Worm (Caenorhabditis elegans) whole organism, L1 larva: ENCODE results near the gene ivns-1.
"Not testable (repeated sequence)": the region's sequence is repeated elsewhere in the genome, so short reads cannot be mapped to it uniquely, and the experiment has no call there.

ENCODE experiments used
- C04F5.9 ChIP-seq: sonication (generic microtip); optimal IDR thresholded peaks from 2 replicates; lab custom pipeline; 2016; ENCODE audit warnings: missing genetic modification characterization, missing compliant biosample characterization
- Y116A8C.19 ChIP-seq: sonication (generic microtip); optimal IDR thresholded peaks from 2 replicates; lab custom pipeline; 2016; ENCODE audit warnings: missing compliant biosample characterization, missing genetic modification characterization, borderline replicate concordance
- aha-1 ChIP-seq: fragments of 150-350 bp; optimal IDR thresholded peaks from 2 replicates; lab custom pipeline; 2014; ENCODE audit warnings: missing biosample characterization, missing genetic modification characterization
- alr-1 ChIP-seq: fragments of 200-800 bp; sonication (Bioruptor generic); optimal IDR thresholded peaks from 2 replicates; lab custom pipeline; 2018; ENCODE audit warnings: borderline replicate concordance, mild to moderate bottlenecking, missing genetic modification characterization, missing compliant biosample characterization
- aly-2 ChIP-seq: fragments of 150-350 bp; optimal IDR thresholded peaks from 2 replicates; lab custom pipeline; 2014; ENCODE audit warnings: missing biosample characterization, missing genetic modification characterization
- ama-1 ChIP-seq: fragments of 150-350 bp; optimal IDR thresholded peaks from 2 replicates; lab custom pipeline; 2014
- blmp-1 ChIP-seq: fragments of 150-350 bp; optimal IDR thresholded peaks from 2 replicates; lab custom pipeline; 2014; ENCODE audit warnings: missing biosample characterization, missing genetic modification characterization
- ceh-63 ChIP-seq: fragments of 200-800 bp; sonication (Bioruptor generic); optimal IDR thresholded peaks from 2 replicates; lab custom pipeline; 2018; ENCODE audit warnings: mild to moderate bottlenecking, missing genetic modification characterization, missing compliant biosample characterization
- ceh-8 ChIP-seq: fragments of 200-800 bp; sonication (Bioruptor generic); optimal IDR thresholded peaks from 2 replicates; lab custom pipeline; 2018; ENCODE audit warnings: mild to moderate bottlenecking, missing genetic modification characterization, moderate library complexity, missing compliant biosample characterization
- ceh-82 ChIP-seq, 3 experiments: fragments of 150-350 bp in 1 of 3; sonication (generic microtip) in 2 of 3; optimal IDR thresholded peaks; 2 replicates each; lab custom pipeline; 2014 to 2017; ENCODE audit warnings: missing biosample characterization in 3 of 3, missing genetic modification characterization in 3 of 3
- ces-1 ChIP-seq: fragments of 150-350 bp; optimal IDR thresholded peaks from 2 replicates; lab custom pipeline; 2014; ENCODE audit warnings: missing biosample characterization, missing genetic modification reagents, missing genetic modification characterization
- dsc-1 ChIP-seq: sonication (generic microtip); optimal IDR thresholded peaks from 2 replicates; lab custom pipeline; 2016; ENCODE audit warnings: mild to moderate bottlenecking, missing genetic modification characterization, missing compliant biosample characterization
- efl-1 ChIP-seq, 4 experiments: fragments of 150-350 bp; optimal IDR thresholded peaks in 3 of 4; peaks in 1 of 4; 1 replicate in 1 of 4; 2 replicates in 3 of 4; lab custom pipeline; 2014; ENCODE audit warnings: missing biosample characterization in 2 of 4, missing genetic modification characterization in 2 of 4, missing genetic modification reagents in 2 of 4
- egl-13 ChIP-seq: sonication (generic microtip); optimal IDR thresholded peaks from 2 replicates; lab custom pipeline; 2016; ENCODE audit warnings: missing genotype, missing genetic modification reagents, missing genetic modification characterization, missing compliant biosample characterization
- fkh-10 ChIP-seq: sonication (generic microtip); optimal IDR thresholded peaks from 2 replicates; lab custom pipeline; 2017; ENCODE audit warnings: missing biosample characterization, missing genetic modification reagents, missing genetic modification characterization
- fos-1 ChIP-seq: fragments of 150-350 bp; optimal IDR thresholded peaks from 2 replicates; lab custom pipeline; 2014; ENCODE audit warnings: missing biosample characterization, missing genetic modification characterization
- grh-1 ChIP-seq: fragments of 200-800 bp; sonication (Bioruptor generic); IDR thresholded peaks from 2 replicates; pipeline ENCODE4 v1.3.6; 2022; ENCODE audit warnings: missing genetic modification reagents, missing genetic modification characterization, missing compliant biosample characterization
- hlh-17 ChIP-seq: fragments of 200-800 bp; sonication (Bioruptor generic); optimal IDR thresholded peaks from 2 replicates; lab custom pipeline; 2018; ENCODE audit warnings: missing genetic modification characterization, mild to moderate bottlenecking, missing compliant biosample characterization, moderate library complexity, borderline replicate concordance
- hlh-4 ChIP-seq: sonication (generic microtip); optimal IDR thresholded peaks from 2 replicates; lab custom pipeline; 2016; ENCODE audit warnings: mild to moderate bottlenecking, missing genetic modification characterization, missing compliant biosample characterization
- irx-1 ChIP-seq: sonication (generic microtip); optimal IDR thresholded peaks from 2 replicates; lab custom pipeline; 2016; ENCODE audit warnings: missing genetic modification characterization, missing compliant biosample characterization
- isw-1 ChIP-seq: fragments of 200-800 bp; sonication (Bioruptor generic); IDR thresholded peaks from 2 replicates; pipeline ENCODE4 v1.3.6; 2022; ENCODE audit warnings: missing genetic modification characterization, missing compliant biosample characterization
- lin-14 ChIP-seq: fragments of 200-800 bp; sonication (Bioruptor generic); optimal IDR thresholded peaks from 2 replicates; lab custom pipeline; 2018; ENCODE audit warnings: mild to moderate bottlenecking, missing genetic modification characterization, moderate library complexity, missing compliant biosample characterization
- lin-15B ChIP-seq: fragments of 150-350 bp; sonication (generic microtip); optimal IDR thresholded peaks from 3 replicates; lab custom pipeline; 2014; ENCODE audit warnings: missing biosample characterization, missing genetic modification characterization
- lir-3 ChIP-seq: sonication (generic microtip); optimal IDR thresholded peaks from 2 replicates; lab custom pipeline; 2016; ENCODE audit warnings: mild to moderate bottlenecking, missing genetic modification characterization, moderate library complexity, missing compliant biosample characterization; ENCODE audit not compliant: poor library complexity
- lsy-2 ChIP-seq, 2 experiments: fragments of 150-350 bp; optimal IDR thresholded peaks; 2 replicates each; lab custom pipeline; 2014; ENCODE audit warnings: missing biosample characterization in 2 of 2, missing genetic modification characterization in 2 of 2
- mdl-1 ChIP-seq, 2 experiments: fragments of 150-350 bp; optimal IDR thresholded peaks; 2 replicates each; lab custom pipeline; 2014 to 2017; ENCODE audit warnings: missing biosample characterization in 2 of 2, missing genetic modification characterization in 2 of 2, inconsistent platforms in 1 of 2
- mef-2 ChIP-seq: fragments of 150-350 bp; optimal IDR thresholded peaks from 2 replicates; lab custom pipeline; 2014; ENCODE audit warnings: missing biosample characterization, missing genetic modification characterization
- nhr-77 ChIP-seq: fragments of 150-350 bp; optimal IDR thresholded peaks from 2 replicates; lab custom pipeline; 2014; ENCODE audit warnings: missing biosample characterization, missing genetic modification characterization
- nhr-85 ChIP-seq: sonication (generic microtip); peaks from one replicate; lab custom pipeline; 2016; ENCODE audit warnings: missing genetic modification characterization, inconsistent platforms, missing compliant biosample characterization
- pag-3 ChIP-seq: sonication (generic microtip); optimal IDR thresholded peaks from 2 replicates; lab custom pipeline; 2017; ENCODE audit warnings: missing genetic modification characterization, mild to moderate bottlenecking, missing compliant biosample characterization, antibody characterized with exemption, borderline replicate concordance; ENCODE audit not compliant: insufficient read depth
- rnt-1 ChIP-seq: sonication (generic microtip); optimal IDR thresholded peaks from 2 replicates; lab custom pipeline; 2016; ENCODE audit warnings: mild to moderate bottlenecking, missing genetic modification characterization, moderate library complexity, missing compliant biosample characterization
- skn-1 ChIP-seq: fragments of 150-350 bp; optimal IDR thresholded peaks from 2 replicates; lab custom pipeline; 2014; ENCODE audit warnings: missing biosample characterization, missing genetic modification characterization
- swsn-7 ChIP-seq: sonication (generic microtip); optimal IDR thresholded peaks from 2 replicates; lab custom pipeline; 2016; ENCODE audit warnings: missing genetic modification characterization, missing compliant biosample characterization
- tbx-2 ChIP-seq: sonication (generic microtip); optimal IDR thresholded peaks from 2 replicates; lab custom pipeline; 2016; ENCODE audit warnings: missing genetic modification characterization, missing compliant biosample characterization
- unc-86 ChIP-seq: sonication (generic microtip); optimal IDR thresholded peaks from 2 replicates; lab custom pipeline; 2016; ENCODE audit warnings: missing genetic modification characterization, missing compliant biosample characterization
- ztf-4 ChIP-seq: fragments of 150-350 bp; optimal IDR thresholded peaks from 2 replicates; lab custom pipeline; 2014; ENCODE audit warnings: missing biosample characterization, missing genetic modification characterization

The ivns-1 gene

ce11 chrX:12613451-12613850 is 20.7 kb downstream of the ivns-1 start, which contains the start of gene R09A8.1:
R09A8.1 (plus strand) TSS chrX:12613751.
- TF ChIP-seq fos-1, irx-1, alr-1 (tag; lab: Kevin White, UChicago): not testable (repeated sequence)

- no peak for TF ChIP-seq mdl-1 (tag; optimal IDR thresholded peaks at IDR 0.05; lab: Kevin White, UChicago)
- no peak for TF ChIP-seq fos-1 (tag; lab: Kevin White, UChicago)
- TF ChIP-seq mef-2, result no peak
- no peak for TF ChIP-seq lin-14 (GFP tag; lab: Kevin White, UChicago)
- no peak for TF ChIP-seq aha-1
- no peak for TF ChIP-seq ceh-8 (GFP tag; lab: Kevin White, UChicago)
- TF ChIP-seq egl-13 (tag; lab: Kevin White, UChicago), result no peak
- TF ChIP-seq swsn-7 (tag; lab: Kevin White, UChicago), result no peak
- TF ChIP-seq Y116A8C.19 (tag; lab: Kevin White, UChicago), result no peak
- TF ChIP-seq fkh-10 (GFP tag; lab: Kevin White, UChicago), result no peak
- TF ChIP-seq tbx-2 (tag; lab: Kevin White, UChicago), result no peak
- TF ChIP-seq hlh-17, result no peak
- TF ChIP-seq lir-3, result no peak
- no peak for TF ChIP-seq lsy-2 (tag; optimal IDR thresholded peaks at IDR 0.05; lab: Kevin White, UChicago)
- no peak for TF ChIP-seq ztf-4 (tag; lab: Kevin White, UChicago)
- TF ChIP-seq isw-1 (GFP tag; lab: Robert Waterston, UW), result no peak
- no peak for TF ChIP-seq blmp-1 (tag; lab: Kevin White, UChicago)
- TF ChIP-seq ces-1 (GFP tag; lab: Kevin White, UChicago), result no peak
- no peak for TF ChIP-seq ama-1 (lab: Kevin White, UChicago)
- no peak for TF ChIP-seq efl-1 (optimal IDR thresholded peaks at IDR 0.05; lab: Kevin White, UChicago)
- TF ChIP-seq efl-1 (GFP tag; optimal IDR thresholded peaks at IDR 0.05 in 1 of 2; lab: Kevin White, UChicago), result no peak
Measured at ce11 chrX:12603322-12603984, 30.7 kb downstream of the ivns-1 start, which contains the start of the genes T24D5.6 and R09A8.9. T24D5.6 (plus strand) TSS chrX:12603622. R09A8.9 (plus strand) TSS chrX:12603934.

ce11 chrX:12602611-12603010 is 31.5 kb downstream of the ivns-1 start:
- TF ChIP-seq ama-1 (lab: Kevin White, UChicago), result no peak
- TF ChIP-seq swsn-7 (tag; lab: Kevin White, UChicago), result no peak
- no peak for TF ChIP-seq grh-1
- no peak for TF ChIP-seq pag-3 (tag; lab: Kevin White, UChicago)
- TF ChIP-seq nhr-85 (tag; lab: Kevin White, UChicago), result no peak
- TF ChIP-seq dsc-1, result no peak
- no peak for TF ChIP-seq unc-86 (tag; lab: Kevin White, UChicago)
- TF ChIP-seq ztf-4 (tag; lab: Kevin White, UChicago), result no peak
- no peak for TF ChIP-seq lin-14 (GFP tag; lab: Kevin White, UChicago)
- TF ChIP-seq hlh-4 (tag; lab: Kevin White, UChicago), result no peak
- TF ChIP-seq ceh-82 (tag; optimal IDR thresholded peaks at IDR 0.05; lab: Kevin White, UChicago), result no peak
- TF ChIP-seq irx-1 (tag; lab: Kevin White, UChicago), result no peak
- no peak for TF ChIP-seq ceh-63 (GFP tag; lab: Kevin White, UChicago)
- no peak for TF ChIP-seq aly-2 (tag; lab: Kevin White, UChicago)
- TF ChIP-seq rnt-1 (tag; lab: Kevin White, UChicago), result no peak
- no peak for TF ChIP-seq C04F5.9
- no peak for TF ChIP-seq skn-1 (tag; lab: Kevin White, UChicago)
- TF ChIP-seq lin-15B (tag; lab: Kevin White, UChicago), result no peak

- no peak for TF ChIP-seq lir-3
- no peak for TF ChIP-seq ceh-8 (GFP tag; lab: Kevin White, UChicago)
- no peak for TF ChIP-seq efl-1 (optimal IDR thresholded peaks at IDR 0.05; lab: Kevin White, UChicago)
- peak in 1 of 2 experiments; percentile 72 for TF ChIP-seq efl-1 (GFP tag; optimal IDR thresholded peaks at IDR 0.05 in 1 of 2; lab: Kevin White, UChicago)
- no peak for TF ChIP-seq nhr-77 (tag; lab: Kevin White, UChicago)
Measured at ce11 chrX:12596868-12597267, 37.3 kb downstream of the ivns-1 start, which contains the start of gene T24D5.4. T24D5.4 (plus strand) TSS chrX:12597168.
